Worm (Caenorhabditis elegans) whole organism, L3 larva: ENCODE measurements around the gene ttr-15.

Source experiments
- R02D3.7 ChIP-seq: fragments of 150-350 bp; optimal IDR thresholded peaks from 2 replicates; lab custom pipeline; 2014; ENCODE audit warnings: missing biosample characterization, missing genetic modification characterization
- ZK546.5 ChIP-seq: sonication (generic microtip); optimal IDR thresholded peaks from 2 replicates; lab custom pipeline; 2017; ENCODE audit warnings: missing biosample characterization, missing genetic modification characterization
- aly-2 ChIP-seq: fragments of 150-350 bp; optimal IDR thresholded peaks from 2 replicates; lab custom pipeline; 2014; ENCODE audit warnings: missing biosample characterization, missing genetic modification characterization
- ama-1 ChIP-seq: fragments of 150-350 bp; optimal IDR thresholded peaks from 2 replicates; lab custom pipeline; 2018
- ceh-28 ChIP-seq: fragments of 150-350 bp; optimal IDR thresholded peaks from 2 replicates; lab custom pipeline; 2014; ENCODE audit warnings: missing biosample characterization, missing genetic modification reagents, missing genetic modification characterization
- ceh-82 ChIP-seq: fragments of 150-350 bp; optimal IDR thresholded peaks from 2 replicates; lab custom pipeline; 2014; ENCODE audit warnings: missing biosample characterization, missing genetic modification characterization
- egl-27 ChIP-seq: sonication (generic microtip); optimal IDR thresholded peaks from 4 replicates; lab custom pipeline; 2017; ENCODE audit warnings: missing biosample characterization, missing genetic modification reagents, missing genetic modification characterization
- elt-1 ChIP-seq: fragments of 150-350 bp; optimal IDR thresholded peaks from 2 replicates; lab custom pipeline; 2014; ENCODE audit warnings: missing biosample characterization, missing genetic modification characterization
- elt-2 ChIP-seq: sonication (generic microtip); optimal IDR thresholded peaks from 2 replicates; lab custom pipeline; 2016; ENCODE audit warnings: missing genetic modification reagents, mild to moderate bottlenecking, missing genetic modification characterization, missing compliant biosample characterization
- elt-3 ChIP-seq, 3 experiments: fragments of 150-350 bp in 1 of 3; sonication (generic microtip) in 2 of 3; optimal IDR thresholded peaks; 2 replicates in 2 of 3; 4 replicates in 1 of 3; lab custom pipeline; 2014 to 2017; ENCODE audit warnings: missing biosample characterization in 3 of 3, missing genetic modification characterization in 3 of 3
- fkh-10 ChIP-seq: sonication (generic microtip); optimal IDR thresholded peaks from 2 replicates; lab custom pipeline; 2017; ENCODE audit warnings: missing biosample characterization, missing genetic modification reagents, missing genetic modification characterization
- fkh-2 ChIP-seq: fragments of 150-350 bp; optimal IDR thresholded peaks from 2 replicates; lab custom pipeline; 2014; ENCODE audit warnings: missing biosample characterization, missing genetic modification reagents, missing genetic modification characterization
- fos-1 ChIP-seq: fragments of 150-350 bp; optimal IDR thresholded peaks from 2 replicates; lab custom pipeline; 2014; ENCODE audit warnings: missing biosample characterization, missing genetic modification characterization
- jun-1 ChIP-seq: fragments of 150-350 bp; optimal IDR thresholded peaks from 2 replicates; lab custom pipeline; 2014; ENCODE audit warnings: missing biosample characterization, missing genetic modification reagents, missing genetic modification characterization
- lin-39 ChIP-seq: fragments of 150-350 bp; optimal IDR thresholded peaks from 2 replicates; lab custom pipeline; 2018; ENCODE audit warnings: missing biosample characterization, missing genetic modification reagents, missing genetic modification characterization
- lsy-12 ChIP-seq: sonication (generic microtip); optimal IDR thresholded peaks from 2 replicates; lab custom pipeline; 2016; ENCODE audit warnings: mild to moderate bottlenecking, missing genetic modification characterization, missing compliant biosample characterization
- mml-1 ChIP-seq: fragments of 150-350 bp; sonication (generic microtip); optimal IDR thresholded peaks from 3 replicates; lab custom pipeline; 2014; ENCODE audit warnings: missing biosample characterization, missing genetic modification characterization
- nhr-11 ChIP-seq: fragments of 150-350 bp; optimal IDR thresholded peaks from 2 replicates; lab custom pipeline; 2014; ENCODE audit warnings: missing biosample characterization, missing genetic modification characterization
- nhr-12 ChIP-seq: fragments of 150-350 bp; optimal IDR thresholded peaks from 2 replicates; lab custom pipeline; 2014; ENCODE audit warnings: missing biosample characterization, missing genetic modification characterization
- nhr-23 ChIP-seq: fragments of 150-350 bp; optimal IDR thresholded peaks from 2 replicates; lab custom pipeline; 2014; ENCODE audit warnings: missing biosample characterization, missing genetic modification reagents, missing genetic modification characterization
- nhr-237 ChIP-seq: fragments of 150-350 bp; optimal IDR thresholded peaks from 2 replicates; lab custom pipeline; 2014; ENCODE audit warnings: missing biosample characterization, missing genetic modification characterization
- nhr-25 ChIP-seq: sonication (generic microtip); optimal IDR thresholded peaks from 2 replicates; lab custom pipeline; 2017; ENCODE audit warnings: missing biosample characterization, missing genetic modification characterization
- nhr-28 ChIP-seq: fragments of 150-350 bp; optimal IDR thresholded peaks from 2 replicates; lab custom pipeline; 2014; ENCODE audit warnings: missing biosample characterization, missing genetic modification characterization
- nhr-67 ChIP-seq: fragments of 150-350 bp; optimal IDR thresholded peaks from 2 replicates; lab custom pipeline; 2014; ENCODE audit warnings: missing biosample characterization, missing genetic modification characterization
- nhr-76 ChIP-seq: fragments of 150-350 bp; sonication (generic microtip); optimal IDR thresholded peaks from 5 replicates; lab custom pipeline; 2014; ENCODE audit warnings: missing biosample characterization, missing genetic modification characterization
- nhr-77 ChIP-seq: fragments of 150-350 bp; optimal IDR thresholded peaks from 2 replicates; lab custom pipeline; 2014; ENCODE audit warnings: missing biosample characterization, missing genetic modification characterization
- sea-2 ChIP-seq: fragments of 150-350 bp; sonication (generic microtip); optimal IDR thresholded peaks from 4 replicates; lab custom pipeline; 2014; ENCODE audit warnings: missing biosample characterization, missing genetic modification reagents, missing genetic modification characterization
- snpc-4 ChIP-seq: fragments of 150-350 bp; optimal IDR thresholded peaks from 2 replicates; lab custom pipeline; 2014; ENCODE audit warnings: missing biosample characterization, missing genetic modification characterization
- tbx-2 ChIP-seq: sonication (generic microtip); optimal IDR thresholded peaks from 2 replicates; lab custom pipeline; 2016; ENCODE audit warnings: mild to moderate bottlenecking, missing genetic modification characterization, missing compliant biosample characterization
- unc-39 ChIP-seq: sonication (generic microtip); optimal IDR thresholded peaks from 4 replicates; lab custom pipeline; 2017; ENCODE audit warnings: missing biosample characterization, missing genetic modification characterization
- unc-62 ChIP-seq: fragments of 150-350 bp; sonication (generic microtip); optimal IDR thresholded peaks from 4 replicates; lab custom pipeline; 2014; ENCODE audit warnings: missing biosample characterization, missing genetic modification reagents, missing genetic modification characterization
- ztf-11 ChIP-seq: fragments of 150-350 bp; optimal IDR thresholded peaks from 2 replicates; lab custom pipeline; 2014; ENCODE audit warnings: missing biosample characterization, missing genetic modification characterization
- ztf-4 ChIP-seq: fragments of 150-350 bp; optimal IDR thresholded peaks from 2 replicates; lab custom pipeline; 2014; ENCODE audit warnings: missing biosample characterization, missing genetic modification characterization

The ttr-15 gene

ce11 chrIII:10336109-10336508 lies 1.5 kb upstream of the ttr-15 start:
- TF ChIP-seq tbx-2 (tag; lab: Kevin White, UChicago): no peak
- no peak for TF ChIP-seq ZK546.5 (tag; lab: Kevin White, UChicago)

ce11 chrIII:10338992-10339852 lies 1.6 kb downstream of the ttr-15 start:
- TF ChIP-seq nhr-25 (tag; lab: Kevin White, UChicago) (peak; percentile 39), ceh-28 (peak; percentile 34), elt-2 (tag; lab: Kevin White, UChicago) (no peak), ama-1 (lab: Kevin White, UChicago) (peak; percentile 66), R02D3.7 (peak; percentile 19), ztf-11 (tag; lab: Kevin White, UChicago) (no peak)

ce11 chrIII:10339949-10340348 lies 2.3 kb downstream of the ttr-15 start:
- TF ChIP-seq egl-27 (tag; lab: Kevin White, UChicago) (no peak), fkh-10 (no peak), snpc-4 (tag; lab: Kevin White, UChicago) (no peak), elt-3 (tag; optimal IDR thresholded peaks at IDR 0.05; lab: Kevin White, UChicago) (no peak), sea-2 (GFP tag; lab: Kevin White, UChicago) (no peak), fkh-2 (no peak), lsy-12 (tag; lab: Kevin White, UChicago) (no peak), nhr-237 (tag; lab: Kevin White, UChicago) (no peak), ztf-4 (no peak), R02D3.7 (no peak), nhr-12 (tag; lab: Kevin White, UChicago) (no peak), nhr-67 (tag; lab: Kevin White, UChicago) (no peak)
- TF ChIP-seq, all 47 proteins: peak for 0

ce11 chrIII:10341758-10342157 lies 4.1 kb downstream of the ttr-15 start, which contains the start of gene tbx-9:
tbx-9 (minus strand) TSS chrIII:10341858.
- TF ChIP-seq nhr-77 (tag; lab: Kevin White, UChicago) (no peak), egl-27 (tag; lab: Kevin White, UChicago) (no peak), unc-62 (GFP tag; lab: Kevin White, UChicago) (no peak), lin-39 (tag; lab: Kevin White, UChicago) (no peak), ceh-82 (no peak), elt-2 (tag; lab: Kevin White, UChicago) (no peak), ceh-28 (no peak), nhr-11 (tag; lab: Kevin White, UChicago) (no peak), sea-2 (GFP tag; lab: Kevin White, UChicago) (no peak), jun-1 (tag; lab: Kevin White, UChicago) (no peak), unc-39 (no peak), aly-2 (tag; lab: Kevin White, UChicago) (no peak), snpc-4 (tag; lab: Kevin White, UChicago) (no peak), nhr-28 (no peak), elt-1 (no peak), fos-1 (tag; lab: Kevin White, UChicago) (no peak), nhr-76 (tag; lab: Kevin White, UChicago) (no peak)

- TF ChIP-seq lin-39 (tag; lab: Kevin White, UChicago): no peak
- no peak for TF ChIP-seq fkh-10
- no peak for TF ChIP-seq nhr-23 (tag; lab: Kevin White, UChicago)
- no peak for TF ChIP-seq mml-1 (tag; lab: Kevin White, UChicago)
- TF ChIP-seq ama-1 (lab: Kevin White, UChicago): no peak
- no peak for TF ChIP-seq jun-1 (tag; lab: Kevin White, UChicago)
- no peak for TF ChIP-seq nhr-28
- no peak for TF ChIP-seq fkh-2
Measured at ce11 chrIII:10344762-10345161, 7.1 kb downstream of the ttr-15 start.
